Worm (Caenorhabditis elegans) whole organism, late embryonic: ENCODE data around the gene C52E2.2.

ENCODE experiments used
- C08G9.2 ChIP-seq: sonication (generic microtip); optimal IDR thresholded peaks from 2 replicates; lab custom pipeline; 2016; ENCODE audit warnings: mild to moderate bottlenecking, missing genetic modification characterization, moderate library complexity, missing compliant biosample characterization
- K02D7.2 ChIP-seq: sonication (generic microtip); optimal IDR thresholded peaks from 2 replicates; lab custom pipeline; 2017; ENCODE audit warnings: mild to moderate bottlenecking, missing genetic modification characterization, missing compliant biosample characterization
- K09A11.1 ChIP-seq: sonication (generic microtip); optimal IDR thresholded peaks from 2 replicates; lab custom pipeline; 2017; ENCODE audit warnings: antibody characterized with exemption, mild to moderate bottlenecking, missing genetic modification characterization, missing compliant biosample characterization; ENCODE audit not compliant: insufficient read depth
- ahr-1 ChIP-seq: sonication (generic microtip); optimal IDR thresholded peaks from 2 replicates; lab custom pipeline; 2016; ENCODE audit warnings: missing genetic modification characterization, missing compliant biosample characterization
- ama-1 ChIP-seq: fragments of 150-350 bp; optimal IDR thresholded peaks from 2 replicates; lab custom pipeline; 2014
- ceh-14 ChIP-seq: sonication (generic microtip); optimal IDR thresholded peaks from 2 replicates; lab custom pipeline; 2016; ENCODE audit warnings: missing genotype, missing genetic modification characterization, missing compliant biosample characterization
- ceh-22 ChIP-seq: sonication (generic microtip); optimal IDR thresholded peaks from 2 replicates; lab custom pipeline; 2017; ENCODE audit warnings: missing biosample characterization, missing genetic modification characterization
- ceh-30 ChIP-seq: fragments of 150-350 bp; optimal IDR thresholded peaks from 2 replicates; lab custom pipeline; 2014; ENCODE audit warnings: missing biosample characterization, missing genetic modification characterization
- ceh-34 ChIP-seq: sonication (generic microtip); optimal IDR thresholded peaks from 2 replicates; lab custom pipeline; 2016; ENCODE audit warnings: mild to moderate bottlenecking, missing genetic modification characterization, missing compliant biosample characterization
- che-1 ChIP-seq: sonication (generic microtip); optimal IDR thresholded peaks from 2 replicates; lab custom pipeline; 2016; ENCODE audit warnings: mild to moderate bottlenecking, missing genetic modification characterization, missing compliant biosample characterization
- dmd-4 ChIP-seq: sonication (generic microtip); optimal IDR thresholded peaks from 2 replicates; lab custom pipeline; 2016; ENCODE audit warnings: borderline replicate concordance, missing genetic modification characterization, missing compliant biosample characterization
- dve-1 ChIP-seq: sonication (generic microtip); optimal IDR thresholded peaks from 2 replicates; lab custom pipeline; 2017; ENCODE audit warnings: antibody characterized with exemption, mild to moderate bottlenecking, missing genetic modification characterization, missing compliant biosample characterization
- elt-2 ChIP-seq: sonication (generic microtip); optimal IDR thresholded peaks from 2 replicates; lab custom pipeline; 2016; ENCODE audit warnings: missing genetic modification reagents, missing genetic modification characterization, missing compliant biosample characterization
- eyg-1 ChIP-seq: sonication (generic microtip); optimal IDR thresholded peaks from 2 replicates; lab custom pipeline; 2016; ENCODE audit warnings: missing genotype, missing genetic modification characterization, missing compliant biosample characterization
- fax-1 ChIP-seq: sonication (generic microtip); optimal IDR thresholded peaks from 2 replicates; lab custom pipeline; 2016; ENCODE audit warnings: missing genotype, missing genetic modification characterization, missing compliant biosample characterization
- fkh-6 ChIP-seq: sonication (generic microtip); optimal IDR thresholded peaks from 2 replicates; lab custom pipeline; 2016; ENCODE audit warnings: missing genetic modification characterization, missing compliant biosample characterization
- hlh-15 ChIP-seq: sonication (generic microtip); optimal IDR thresholded peaks from 2 replicates; lab custom pipeline; 2016; ENCODE audit warnings: missing genetic modification characterization, missing compliant biosample characterization
- hlh-30 ChIP-seq: sonication (generic microtip); optimal IDR thresholded peaks from 2 replicates; lab custom pipeline; 2017; ENCODE audit warnings: antibody characterized with exemption, missing genetic modification characterization, missing compliant biosample characterization; ENCODE audit not compliant: insufficient read depth
- hlh-8 ChIP-seq: sonication (generic microtip); optimal IDR thresholded peaks from 2 replicates; lab custom pipeline; 2016; ENCODE audit warnings: missing genotype, missing genetic modification characterization, missing compliant biosample characterization
- nfya-1 ChIP-seq: sonication (generic microtip); optimal IDR thresholded peaks from 2 replicates; lab custom pipeline; 2017; ENCODE audit warnings: missing genetic modification characterization, mild to moderate bottlenecking, missing compliant biosample characterization, antibody characterized with exemption, moderate library complexity
- nhr-11 ChIP-seq: fragments of 150-350 bp; optimal IDR thresholded peaks from 2 replicates; lab custom pipeline; 2014; ENCODE audit warnings: missing biosample characterization, missing genetic modification characterization
- npax-4 ChIP-seq: sonication (generic microtip); optimal IDR thresholded peaks from 2 replicates; lab custom pipeline; 2016; ENCODE audit warnings: missing genetic modification characterization, missing compliant biosample characterization
- pat-9 ChIP-seq: fragments of 200-800 bp; sonication (Bioruptor generic); optimal IDR thresholded peaks from 2 replicates; lab custom pipeline; 2018; ENCODE audit warnings: mild to moderate bottlenecking, missing genetic modification characterization, moderate library complexity, missing compliant biosample characterization
- pax-1 ChIP-seq: fragments of 150-350 bp; optimal IDR thresholded peaks from 2 replicates; lab custom pipeline; 2014; ENCODE audit warnings: missing biosample characterization, missing genetic modification characterization
- pros-1 ChIP-seq: fragments of 150-350 bp; optimal IDR thresholded peaks from 2 replicates; lab custom pipeline; 2014; ENCODE audit warnings: missing biosample characterization, missing genetic modification reagents, missing genetic modification characterization
- ref-2 ChIP-seq: sonication (generic microtip); optimal IDR thresholded peaks from 2 replicates; lab custom pipeline; 2016; ENCODE audit warnings: missing genetic modification characterization, missing compliant biosample characterization
- sdc-2 ChIP-seq: sonication (generic microtip); optimal IDR thresholded peaks from 2 replicates; lab custom pipeline; 2016; ENCODE audit warnings: missing genotype, missing genetic modification characterization, missing compliant biosample characterization
- sox-2 ChIP-seq: fragments of 200-800 bp; sonication (Bioruptor generic); IDR thresholded peaks from 2 replicates; pipeline ENCODE4 v1.3.6; 2022; ENCODE audit warnings: missing genetic modification reagents, missing genetic modification characterization, missing compliant biosample characterization
- tbx-7 ChIP-seq: sonication (generic microtip); optimal IDR thresholded peaks from 2 replicates; lab custom pipeline; 2016; ENCODE audit warnings: missing genotype, missing genetic modification characterization, missing compliant biosample characterization
- unc-86 ChIP-seq: sonication (generic microtip); optimal IDR thresholded peaks from 2 replicates; lab custom pipeline; 2016; ENCODE audit warnings: missing genetic modification characterization, missing compliant biosample characterization
- zip-5 ChIP-seq: sonication (generic microtip); optimal IDR thresholded peaks from 2 replicates; lab custom pipeline; 2016; ENCODE audit warnings: missing genetic modification characterization, missing compliant biosample characterization

Gene C52E2.2

DNA sequence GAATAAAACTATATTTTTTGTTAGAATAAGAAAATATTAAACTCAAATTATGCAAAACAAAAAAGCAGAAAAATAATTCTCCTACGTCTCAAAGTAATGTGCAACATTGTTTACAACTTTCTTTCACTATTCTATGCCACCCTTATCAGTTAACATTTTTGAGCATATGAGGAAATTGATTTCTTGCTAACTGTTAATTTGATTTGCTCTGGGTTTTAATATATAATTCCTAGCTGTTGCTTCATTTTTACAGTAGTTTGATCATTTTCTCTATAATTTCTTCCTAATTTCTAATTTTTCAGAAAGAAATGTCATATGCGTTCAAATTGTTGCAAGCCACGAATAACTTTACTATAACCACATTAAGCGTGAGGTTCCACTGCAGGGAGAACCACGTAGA is 16.4 kb upstream of the C52E2.2 start, which contains the start of gene T08E11.1:
T08E11.1 (plus strand) TSS at position 301 of the 400 bp plus-strand sequence.
- no peak for TF ChIP-seq dve-1 (tag; lab: Kevin White, UChicago)
- TF ChIP-seq hlh-15 (tag; lab: Kevin White, UChicago), result no peak
- no peak for TF ChIP-seq ref-2
- no peak for TF ChIP-seq ceh-30
- TF ChIP-seq npax-4 (tag; lab: Kevin White, UChicago), result no peak
- no peak for TF ChIP-seq zip-5
- no peak for TF ChIP-seq dmd-4 (tag; lab: Kevin White, UChicago)
- TF ChIP-seq sdc-2 (tag; lab: Kevin White, UChicago), result no peak
- TF ChIP-seq fax-1 (tag; lab: Kevin White, UChicago), result no peak
- no peak for TF ChIP-seq ceh-22 (tag; lab: Kevin White, UChicago)
- TF ChIP-seq ama-1 (lab: Kevin White, UChicago), result no peak
- no peak for TF ChIP-seq fkh-6 (tag; lab: Kevin White, UChicago)
- no peak for TF ChIP-seq elt-2 (tag; lab: Kevin White, UChicago)
- TF ChIP-seq tbx-7, result no peak
- TF ChIP-seq pax-1 (tag; lab: Kevin White, UChicago), result no peak
- TF ChIP-seq K09A11.1, result no peak
- TF ChIP-seq ahr-1 (tag; lab: Kevin White, UChicago), result no peak

DNA sequence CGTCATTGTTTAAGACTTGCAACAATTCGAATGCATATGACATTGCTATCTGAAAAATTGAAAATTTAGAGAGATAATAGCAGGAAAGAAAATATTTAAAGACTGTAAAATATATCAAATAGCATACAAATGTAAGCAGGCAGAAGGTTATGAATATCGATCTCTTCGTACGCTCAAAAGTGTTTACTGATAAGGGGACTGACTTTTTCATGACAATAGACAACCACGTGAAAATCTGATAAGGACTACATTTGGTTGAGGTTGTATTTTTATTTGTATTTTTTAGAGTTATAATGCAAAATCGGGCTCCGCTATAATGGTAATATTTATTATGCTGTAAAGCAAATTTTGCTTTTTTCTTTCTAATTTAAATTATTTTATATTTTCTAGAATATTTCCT is 9.7 kb upstream of the C52E2.2 start, which contains the start of the genes C52E2.5 and C52E2.4:
C52E2.5 (minus strand) TSS at position 43 of the 400 bp plus-strand sequence.
C52E2.4 (plus strand) TSS at position 252 of the 400 bp plus-strand sequence.
- TF ChIP-seq che-1 (tag; lab: Kevin White, UChicago) (no peak), elt-2 (tag; lab: Kevin White, UChicago) (peak; percentile 67)

DNA sequence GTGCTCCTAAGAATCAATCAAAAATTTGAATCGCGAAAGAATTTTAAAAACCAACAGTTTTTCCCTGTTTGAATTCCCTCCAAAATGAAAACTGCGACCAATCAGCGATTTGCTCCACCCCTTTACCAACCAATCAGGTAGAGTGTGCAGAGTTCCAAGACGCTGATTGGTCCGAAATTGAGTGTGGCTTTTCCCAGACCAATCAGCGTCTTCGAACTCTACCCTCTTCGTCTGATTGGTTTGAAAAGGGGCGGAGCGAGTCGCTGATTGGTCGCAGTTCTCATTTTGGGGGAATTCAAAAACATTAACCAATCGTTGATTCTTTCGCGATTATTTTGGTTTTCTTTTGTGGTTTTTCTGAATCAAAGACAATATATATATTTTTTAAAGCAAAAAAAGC is 8.1 kb upstream of the C52E2.2 start:
- TF ChIP-seq eyg-1, result no peak
- TF ChIP-seq unc-86 (tag; lab: Kevin White, UChicago), result no peak
- TF ChIP-seq K02D7.2, result no peak
- TF ChIP-seq nfya-1 (tag; lab: Kevin White, UChicago), result peak; percentile 78
- TF ChIP-seq C08G9.2 (tag; lab: Kevin White, UChicago), result no peak

DNA sequence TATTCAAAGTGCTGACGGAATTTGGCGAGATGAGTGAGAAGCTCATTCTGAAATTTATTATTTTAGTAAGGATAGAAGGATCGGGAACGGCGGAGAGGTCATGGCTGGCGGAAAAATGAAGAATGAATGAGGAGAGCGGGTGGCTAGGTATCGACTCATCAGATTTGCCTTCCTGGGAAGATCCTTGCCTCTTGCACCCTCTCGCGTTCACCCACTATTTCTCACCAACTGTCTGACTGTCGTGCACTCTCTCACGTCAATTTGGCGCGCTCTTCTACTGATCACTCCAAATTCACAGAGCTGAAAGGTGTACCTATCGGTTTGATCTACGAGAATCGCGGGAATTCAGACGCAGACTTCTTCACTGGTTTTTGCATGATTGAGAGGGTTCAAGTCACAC is 4.5 kb upstream of the C52E2.2 start, which contains the start of gene fbxb-97:
fbxb-97 (minus strand) TSS at position 53 of the 400 bp plus-strand sequence.
- TF ChIP-seq fax-1 (tag; lab: Kevin White, UChicago), result no peak

DNA sequence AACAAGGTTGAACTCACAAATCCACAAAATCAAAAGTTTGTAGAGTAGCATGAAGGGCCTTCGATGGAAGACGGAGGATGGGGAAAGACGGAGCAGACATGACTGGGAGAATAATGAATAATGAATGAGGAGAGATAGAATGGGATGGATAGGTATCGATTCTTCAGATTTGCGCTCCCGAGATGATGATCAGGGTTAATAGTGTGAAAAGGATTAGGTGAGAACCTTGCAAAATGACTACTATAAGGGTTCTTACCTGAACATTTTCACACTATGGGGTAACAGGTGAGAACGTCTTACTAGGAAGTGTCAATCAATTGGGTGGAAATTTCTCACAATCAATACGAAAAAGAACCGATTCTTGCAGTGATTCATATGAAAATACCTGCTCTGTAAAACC is 2.3 kb upstream of the C52E2.2 start, which contains the start of gene fbxb-96:
fbxb-96 (minus strand) TSS at position 101 of the 400 bp plus-strand sequence.
- TF ChIP-seq sox-2 (GFP tag; lab: Robert Waterston, UW), result no peak
- no peak for TF ChIP-seq pros-1 (tag; lab: Kevin White, UChicago)
- no peak for TF ChIP-seq K02D7.2
- no peak for TF ChIP-seq zip-5
- TF ChIP-seq hlh-30, result no peak
- no peak for TF ChIP-seq pax-1 (tag; lab: Kevin White, UChicago)
- TF ChIP-seq ceh-22 (tag; lab: Kevin White, UChicago), result no peak
- TF ChIP-seq ceh-34 (tag; lab: Kevin White, UChicago), result no peak
- TF ChIP-seq fkh-6 (tag; lab: Kevin White, UChicago), result no peak
- no peak for TF ChIP-seq ama-1 (lab: Kevin White, UChicago)
- no peak for TF ChIP-seq ceh-30
- no peak for TF ChIP-seq hlh-8 (tag; lab: Kevin White, UChicago)
- TF ChIP-seq nhr-11 (tag; lab: Kevin White, UChicago), result no peak
- TF ChIP-seq pat-9 (tag; lab: Kevin White, UChicago), result no peak

DNA sequence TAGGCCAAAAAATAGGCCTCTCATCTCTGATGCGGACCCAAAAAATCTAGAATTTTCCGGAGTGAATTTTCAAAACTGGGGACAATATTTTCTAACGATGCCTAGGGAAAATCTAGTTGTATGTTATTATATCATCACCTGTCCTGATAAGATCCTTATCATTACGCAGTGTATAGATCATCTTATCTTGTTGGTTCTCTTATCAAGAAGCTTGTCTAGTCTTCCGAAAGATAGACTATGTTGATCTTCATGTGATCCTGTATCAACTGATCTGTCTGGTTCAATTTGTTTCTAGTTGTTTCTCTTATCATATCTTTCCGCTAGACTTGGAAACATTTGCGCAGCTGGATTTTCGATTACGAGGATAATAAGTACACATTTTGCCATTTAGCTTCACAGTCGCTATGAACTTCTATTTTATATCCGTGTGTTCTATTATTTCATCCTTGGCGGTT is 1.7 kb upstream of the C52E2.2 start, which contains the start of gene C52E2.3:
C52E2.3 (plus strand) TSS at position 405 of the 455 bp plus-strand sequence.
- TF ChIP-seq elt-2 (tag; lab: Kevin White, UChicago) (peak; percentile 89), ceh-14 (tag; lab: Kevin White, UChicago) (no peak)
